Fruit fly (Drosophila melanogaster) whole organism, embryonic: ENCODE data around the gene ATPsynO.

ENCODE experiments used
- Asciz ChIP-seq: fragments of 200-800 bp; sonication (Bioruptor generic); optimal IDR thresholded peaks from 2 replicates; lab custom pipeline; 2017; ENCODE audit warnings: missing biosample characterization, mild to moderate bottlenecking, missing genetic modification characterization, missing genetic modification reagents
- Bgb ChIP-seq: fragments of 200-800 bp; sonication (Bioruptor generic); IDR thresholded peaks from 2 replicates; pipeline ENCODE4 v1.3.6; 2022; ENCODE audit warnings: missing biosample characterization, missing genetic modification characterization; ENCODE audit not compliant: partially characterized antibody
- CG10979 ChIP-seq: fragments of 200-800 bp; sonication (Bioruptor generic); optimal IDR thresholded peaks from 2 replicates; lab custom pipeline; 2018; ENCODE audit warnings: missing biosample characterization, mild to moderate bottlenecking, missing genetic modification characterization, moderate library complexity
- CG11398 ChIP-seq: fragments of 200-800 bp; sonication (Bioruptor generic); optimal IDR thresholded peaks from 2 replicates; lab custom pipeline; 2016; ENCODE audit warnings: missing biosample characterization, missing genetic modification characterization
- CG11456 ChIP-seq: fragments of 200-800 bp; sonication (Bioruptor generic); IDR thresholded peaks from 3 replicates; pipeline ENCODE4 v1.3.6; 2022; ENCODE audit warnings: missing biosample characterization, missing genetic modification characterization
- CG17568 ChIP-seq: fragments of 200-800 bp; sonication (Bioruptor generic); optimal IDR thresholded peaks from 2 replicates; lab custom pipeline; 2018; ENCODE audit warnings: missing biosample characterization, mild to moderate bottlenecking, missing genetic modification characterization, moderate library complexity
- CG18599 ChIP-seq: fragments of 200-800 bp; sonication (Bioruptor generic); optimal IDR thresholded peaks from 3 replicates; lab custom pipeline; 2017; ENCODE audit warnings: missing biosample characterization, missing genetic modification characterization, mild to moderate bottlenecking, moderate library complexity, missing genetic modification reagents
- CG4360 ChIP-seq: fragments of 200-800 bp; sonication (Bioruptor generic); IDR thresholded peaks from 2 replicates; pipeline ENCODE4 v1.3.6; 2022; ENCODE audit warnings: missing biosample characterization, missing genetic modification characterization
- CG4404 ChIP-seq: fragments of 200-800 bp; sonication (Bioruptor generic); IDR thresholded peaks from 2 replicates; pipeline ENCODE4 v1.3.6; 2022; ENCODE audit warnings: missing biosample characterization, missing genetic modification characterization
- CG6765 ChIP-seq: fragments of 200-800 bp; sonication (Bioruptor generic); optimal IDR thresholded peaks from 3 replicates; lab custom pipeline; 2017; ENCODE audit warnings: missing biosample characterization, mild to moderate bottlenecking, missing genetic modification characterization
- CG7556 ChIP-seq: fragments of 200-800 bp; sonication (Bioruptor generic); optimal IDR thresholded peaks from 2 replicates; lab custom pipeline; 2017; ENCODE audit warnings: missing biosample characterization, mild to moderate bottlenecking, missing genetic modification characterization
- CG9215 ChIP-seq: fragments of 200-800 bp; sonication (Bioruptor generic); IDR thresholded peaks from 2 replicates; pipeline ENCODE4 v1.3.6; 2022; ENCODE audit warnings: missing biosample characterization, missing genetic modification characterization
- CG9727 ChIP-seq: fragments of 200-800 bp; sonication (Bioruptor generic); optimal IDR thresholded peaks from 3 replicates; lab custom pipeline; 2017; ENCODE audit warnings: missing biosample characterization, mild to moderate bottlenecking, missing genetic modification characterization
- CG9817 ChIP-seq: fragments of 200-800 bp; sonication (Bioruptor generic); optimal IDR thresholded peaks from 2 replicates; lab custom pipeline; 2018; ENCODE audit warnings: missing biosample characterization, mild to moderate bottlenecking, missing genetic modification characterization, moderate library complexity
- Eip74EF ChIP-seq, 2 experiments: fragments of 200-800 bp in 1 of 2; fragments of >200 bp in 1 of 2; sonication (Bioruptor generic) in 1 of 2; optimal IDR thresholded peaks; 2 replicates each; lab custom pipeline; 2017 to 2019; ENCODE audit warnings: missing biosample characterization in 2 of 2, missing genetic modification characterization in 2 of 2, mild to moderate bottlenecking in 1 of 2, moderate library complexity in 1 of 2
- Elba2 ChIP-seq: fragments of 200-800 bp; sonication (Bioruptor generic); optimal IDR thresholded peaks from 3 replicates; lab custom pipeline; 2016; ENCODE audit warnings: missing biosample characterization, missing genetic modification characterization
- Hr51 ChIP-seq, 2 experiments: fragments of 200-800 bp; sonication (Bioruptor generic); optimal IDR thresholded peaks; 2 replicates in 1 of 2; 3 replicates in 1 of 2; lab custom pipeline; 2016 to 2018; ENCODE audit warnings: missing biosample characterization in 2 of 2, missing genetic modification characterization in 2 of 2, mild to moderate bottlenecking in 1 of 2, moderate library complexity in 1 of 2
- Hsf ChIP-seq: fragments of 200-800 bp; sonication (Bioruptor generic); optimal IDR thresholded peaks from 3 replicates; lab custom pipeline; 2016; ENCODE audit warnings: missing biosample characterization, missing genetic modification characterization
- Lim3 ChIP-seq: fragments of 200-800 bp; sonication (Bioruptor generic); IDR thresholded peaks from 2 replicates; pipeline ENCODE4 v1.3.6; 2022; ENCODE audit warnings: missing biosample characterization, missing genetic modification characterization
- Med ChIP-seq: fragments of 200-800 bp; sonication (Bioruptor generic); peaks from one replicate; lab custom pipeline; 2016; ENCODE audit warnings: missing biosample characterization, missing genetic modification characterization, mild to moderate bottlenecking, inconsistent platforms, moderate library complexity
- Nf-YA ChIP-seq: fragments of 200-800 bp; sonication (Bioruptor generic); IDR thresholded peaks from 2 replicates; pipeline ENCODE4 v1.3.6; 2022; ENCODE audit warnings: missing biosample characterization, missing genetic modification characterization
- Optix ChIP-seq: fragments of 200-800 bp; sonication (Bioruptor generic); IDR thresholded peaks from 3 replicates; pipeline ENCODE4 v1.3.6; 2022; ENCODE audit warnings: missing biosample characterization, missing genetic modification characterization
- Sox100B ChIP-seq: fragments of 200-800 bp; sonication (Bioruptor generic); optimal IDR thresholded peaks from 3 replicates; lab custom pipeline; 2018; ENCODE audit warnings: missing biosample characterization, mild to moderate bottlenecking, missing genetic modification characterization
- Ssrp ChIP-seq: fragments of 200-800 bp; sonication (Bioruptor generic); optimal IDR thresholded peaks from 2 replicates; lab custom pipeline; 2018; ENCODE audit warnings: missing biosample characterization, mild to moderate bottlenecking, missing genetic modification characterization, moderate library complexity
- Stat92E ChIP-seq, 3 experiments: fragments of >200 bp in 2 of 3; fragments of 200-800 bp in 1 of 3; sonication (Bioruptor generic) in 1 of 3; optimal IDR thresholded peaks; 2 replicates each; lab custom pipeline; 2017 to 2019; ENCODE audit warnings: missing biosample characterization in 3 of 3, missing genetic modification characterization in 3 of 3, mild to moderate bottlenecking in 1 of 3, moderate library complexity in 1 of 3
- aop ChIP-seq: fragments of 200-800 bp; sonication (Bioruptor generic); IDR thresholded peaks from 2 replicates; pipeline ENCODE4 v1.3.6; 2022; ENCODE audit warnings: missing biosample characterization, missing genetic modification characterization
- ara ChIP-seq: fragments of 200-800 bp; sonication (Bioruptor generic); IDR thresholded peaks from 2 replicates; pipeline ENCODE4 v1.3.6; 2022; ENCODE audit warnings: missing biosample characterization, missing genetic modification characterization
- cg ChIP-seq: fragments of 200-800 bp; sonication (Bioruptor generic); optimal IDR thresholded peaks from 3 replicates; lab custom pipeline; 2019; ENCODE audit warnings: missing biosample characterization, mild to moderate bottlenecking, missing genetic modification characterization, moderate library complexity
- crol ChIP-seq: fragments of 200-800 bp; sonication (Bioruptor generic); IDR thresholded peaks from 2 replicates; pipeline ENCODE4 v1.3.6; 2022; ENCODE audit warnings: missing biosample characterization, missing genetic modification characterization
- dmrt11E ChIP-seq: fragments of 200-800 bp; sonication (Bioruptor generic); optimal IDR thresholded peaks from 3 replicates; lab custom pipeline; 2018; ENCODE audit warnings: missing biosample characterization, mild to moderate bottlenecking, missing genetic modification characterization, moderate library complexity
- dmrt99B ChIP-seq: fragments of 200-800 bp; sonication (Bioruptor generic); optimal IDR thresholded peaks from 2 replicates; lab custom pipeline; 2018; ENCODE audit warnings: missing biosample characterization, mild to moderate bottlenecking, missing genetic modification characterization, moderate library complexity
- fd102C ChIP-seq: fragments of 200-800 bp; sonication (Bioruptor generic); optimal IDR thresholded peaks from 2 replicates; lab custom pipeline; 2018; ENCODE audit warnings: missing biosample characterization, mild to moderate bottlenecking, missing genetic modification characterization, moderate library complexity
- gt ChIP-seq: fragments of 200-800 bp; sonication (Bioruptor generic); IDR thresholded peaks from 2 replicates; pipeline ENCODE4 v1.3.6; 2022; ENCODE audit warnings: missing biosample characterization, missing genetic modification characterization
- h ChIP-seq: fragments of >200 bp; optimal IDR thresholded peaks from 2 replicates; lab custom pipeline; 2017
- jigr1 ChIP-seq: fragments of 200-800 bp; sonication (Bioruptor generic); IDR thresholded peaks from 3 replicates; pipeline ENCODE4 v1.3.6; 2022; ENCODE audit warnings: missing biosample characterization, missing genetic modification characterization
- jumu ChIP-seq: fragments of 200-800 bp; sonication (Bioruptor generic); optimal IDR thresholded peaks from 3 replicates; lab custom pipeline; 2016; ENCODE audit warnings: missing biosample characterization, missing genetic modification characterization
- kah ChIP-seq: fragments of 200-800 bp; sonication (Bioruptor generic); optimal IDR thresholded peaks from 2 replicates; lab custom pipeline; 2018; ENCODE audit warnings: missing biosample characterization, mild to moderate bottlenecking, missing genetic modification characterization
- lilli ChIP-seq: fragments of 200-800 bp; sonication (Bioruptor generic); optimal IDR thresholded peaks from 3 replicates; lab custom pipeline; 2016; ENCODE audit warnings: missing biosample characterization, missing genetic modification characterization
- lola ChIP-seq, 3 experiments: fragments of >200 bp in 2 of 3; fragments of 200-800 bp in 1 of 3; sonication (Bioruptor generic) in 1 of 3; optimal IDR thresholded peaks; 2 replicates each; lab custom pipeline; 2017 to 2019; ENCODE audit warnings: missing biosample characterization in 3 of 3, missing genetic modification characterization in 3 of 3, mild to moderate bottlenecking in 1 of 3, moderate library complexity in 1 of 3
- pnt ChIP-seq: fragments of 200-800 bp; sonication (Bioruptor generic); optimal IDR thresholded peaks from 3 replicates; lab custom pipeline; 2016; ENCODE audit warnings: missing biosample characterization, missing genetic modification characterization
- psq ChIP-seq: fragments of 200-800 bp; sonication (Bioruptor generic); optimal IDR thresholded peaks from 2 replicates; lab custom pipeline; 2017; ENCODE audit warnings: missing biosample characterization, missing genetic modification characterization
- sens ChIP-seq: fragments of 200-800 bp; sonication (Bioruptor generic); peaks from one replicate; lab custom pipeline; 2016; ENCODE audit warnings: missing biosample characterization, missing genetic modification characterization
- sim ChIP-seq: fragments of 200-800 bp; sonication (Bioruptor generic); IDR thresholded peaks from 2 replicates; pipeline ENCODE4 v1.3.6; 2022; ENCODE audit warnings: missing biosample characterization, missing genetic modification characterization
- sqz ChIP-seq: fragments of 200-800 bp; sonication (Bioruptor generic); optimal IDR thresholded peaks from 3 replicates; lab custom pipeline; 2018; ENCODE audit warnings: missing biosample characterization, mild to moderate bottlenecking, missing genetic modification characterization
- zfh2 ChIP-seq: fragments of 200-800 bp; sonication (Bioruptor generic); optimal IDR thresholded peaks from 2 replicates; lab custom pipeline; 2016; ENCODE audit warnings: missing biosample characterization, missing genetic modification characterization

Gene ATPsynO

DNA sequence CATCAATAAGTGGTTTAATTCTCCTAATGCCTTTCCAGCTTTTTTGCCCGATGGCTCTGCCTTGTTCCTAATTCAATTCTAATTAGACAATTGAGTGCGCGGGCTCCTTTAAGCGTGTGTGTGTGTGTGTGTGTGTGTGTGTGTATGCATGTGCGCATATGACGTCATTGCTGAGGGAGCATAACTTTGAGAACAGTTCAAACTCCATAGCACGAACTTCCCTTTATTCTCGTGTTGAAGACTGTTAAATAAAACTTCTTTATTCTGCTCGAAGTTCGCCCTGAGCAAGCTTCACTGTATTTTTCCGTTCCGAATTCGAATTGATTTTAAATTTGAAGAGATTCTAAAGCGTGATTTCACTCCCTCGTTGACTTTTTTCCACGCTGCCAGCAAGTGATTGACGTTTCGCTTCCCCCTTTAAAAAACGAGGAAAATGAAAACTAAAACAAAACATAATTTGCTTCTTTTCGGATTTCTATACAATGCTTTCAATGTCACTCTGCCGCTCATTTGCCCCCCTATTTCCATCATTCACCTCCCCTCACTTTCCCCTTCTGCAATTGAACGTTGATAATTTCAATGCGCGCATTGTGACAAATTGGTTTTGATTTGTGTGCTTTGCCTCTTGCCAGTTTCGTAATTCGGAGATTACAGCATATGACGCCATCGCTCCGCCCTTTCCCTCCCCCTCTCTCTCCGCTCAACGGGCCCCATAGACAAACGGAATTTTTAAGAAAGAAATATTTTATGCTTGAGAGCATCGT is 27.0 kb downstream of the ATPsynO start (continued):
- TF ChIP-seq cg: peak; percentile 61

- TF ChIP-seq Sox100B (peak; percentile 29), dmrt99B (tag; lab: Kevin White, UChicago) (peak; percentile 68), h (lab: Kevin White, UChicago) (no peak), sens (GFP tag; lab: Kevin White, UChicago) (peak; percentile 77), Optix (no peak), Hr51 (GFP tag; optimal IDR thresholded peaks at IDR 0.05; lab: Kevin White, UChicago) (peak in 1 of 2 experiments; percentile 18), CG9727 (GFP tag; lab: Kevin White, UChicago) (peak; percentile 6), CG7556 (peak; percentile 26), Med (peak; percentile 81), ara (GFP tag; lab: Robert Waterston, UW) (no peak), dmrt11E (no peak), Eip74EF (GFP tag; optimal IDR thresholded peaks at IDR 0.05; lab: Kevin White, UChicago) (peak in 1 of 2 experiments; percentile 25), crol (peak; percentile 11; the same call in 1 of the 2 replicates), gt (GFP tag; lab: Robert Waterston, UW) (no peak), CG6765 (GFP tag; lab: Kevin White, UChicago) (peak; percentile 15), zfh2 (peak; percentile 32), kah (GFP tag; lab: Kevin White, UChicago) (no peak), CG11456 (GFP tag; lab: Robert Waterston, UW) (no peak), Stat92E (GFP tag; optimal IDR thresholded peaks at IDR 0.05; lab: Kevin White, UChicago) (peak in 2 of 3 experiments; percentile 8 to 11), CG10979 (peak; percentile 25), Bgb (GFP tag; lab: Robert Waterston, UW) (no peak), fd102C (GFP tag; lab: Kevin White, UChicago) (no peak), sqz (peak; percentile 44), CG18599 (GFP tag; lab: Kevin White, UChicago) (peak; percentile 31), Lim3 (GFP tag; lab: Robert Waterston, UW) (no peak), CG9817 (tag; lab: Kevin White, UChicago) (peak; percentile 5), CG11398 (GFP tag; lab: Kevin White, UChicago) (no peak), jigr1 (GFP tag; lab: Robert Waterston, UW) (no peak), Elba2 (GFP tag; lab: Kevin White, UChicago) (no peak), sim (GFP tag; lab: Robert Waterston, UW) (no peak), jumu (GFP tag; lab: Kevin White, UChicago) (no peak), CG17568 (GFP tag; lab: Kevin White, UChicago) (no peak), CG4360 (GFP tag; lab: Robert Waterston, UW) (no peak), Ssrp (tag; lab: Kevin White, UChicago) (no peak), Nf-YA (GFP tag; lab: Robert Waterston, UW) (no peak), CG4404 (GFP tag; lab: Robert Waterston, UW) (no peak), Hsf (GFP tag; lab: Kevin White, UChicago) (no peak), lilli (GFP tag; lab: Kevin White, UChicago) (no peak), aop (GFP tag; lab: Robert Waterston, UW) (no peak), lola (GFP tag; optimal IDR thresholded peaks at IDR 0.05; lab: Kevin White, UChicago) (no peak), CG9215 (GFP tag; lab: Robert Waterston, UW) (no peak), Asciz (GFP tag; lab: Kevin White, UChicago) (peak; percentile 38), pnt (peak; percentile 25), psq (GFP tag; lab: Kevin White, UChicago) (peak; percentile 51)
Measured at dm6 chr3R:15293005-15293877, 27.9 kb downstream of the ATPsynO start.
